Fruit fly (Drosophila melanogaster) whole organism, embryonic: ENCODE measurements around the gene Leash.

Experiments used
- CG10321 ChIP-seq: fragments of 200-800 bp; sonication (Bioruptor generic); IDR thresholded peaks from 2 replicates; pipeline ENCODE4 v1.3.6; 2022; ENCODE audit warnings: missing biosample characterization, missing genetic modification characterization
- CG12155 ChIP-seq: fragments of 200-800 bp; sonication (Bioruptor generic); optimal IDR thresholded peaks from 3 replicates; lab custom pipeline; 2016; ENCODE audit warnings: missing biosample characterization, missing genetic modification characterization
- CG12391 ChIP-seq: fragments of 200-800 bp; sonication (Bioruptor generic); optimal IDR thresholded peaks from 3 replicates; lab custom pipeline; 2018; ENCODE audit warnings: missing biosample characterization, mild to moderate bottlenecking, missing genetic modification characterization, moderate library complexity
- CG13894 ChIP-seq: fragments of 200-800 bp; sonication (Bioruptor generic); optimal IDR thresholded peaks from 3 replicates; lab custom pipeline; 2018; ENCODE audit warnings: missing biosample characterization, mild to moderate bottlenecking, missing genetic modification characterization, moderate library complexity
- CG14667 ChIP-seq: fragments of 200-800 bp; sonication (Bioruptor generic); IDR thresholded peaks from 2 replicates; pipeline ENCODE4 v1.3.6; 2022; ENCODE audit warnings: missing biosample characterization, missing genetic modification characterization
- CG15073 ChIP-seq: fragments of 200-800 bp; sonication (Bioruptor generic); optimal IDR thresholded peaks from 2 replicates; lab custom pipeline; 2016; ENCODE audit warnings: missing biosample characterization, missing genetic modification characterization
- CG1603 ChIP-seq: fragments of 200-800 bp; sonication (Bioruptor generic); optimal IDR thresholded peaks from 2 replicates; lab custom pipeline; 2019; ENCODE audit warnings: missing biosample characterization, mild to moderate bottlenecking, missing genetic modification characterization, moderate library complexity
- CG17359 ChIP-seq: fragments of 200-800 bp; sonication (Bioruptor generic); optimal IDR thresholded peaks from 3 replicates; lab custom pipeline; 2018; ENCODE audit warnings: missing biosample characterization, mild to moderate bottlenecking, missing genetic modification characterization, moderate library complexity
- CG17829 ChIP-seq: fragments of 200-800 bp; optimal IDR thresholded peaks from 2 replicates; lab custom pipeline; 2019; ENCODE audit warnings: missing biosample characterization, mild to moderate bottlenecking, missing genetic modification characterization, moderate library complexity
- CG17912 ChIP-seq: fragments of 200-800 bp; sonication (Bioruptor generic); optimal IDR thresholded peaks from 2 replicates; lab custom pipeline; 2018; ENCODE audit warnings: missing biosample characterization, mild to moderate bottlenecking, missing genetic modification characterization
- CG18476 ChIP-seq: fragments of 200-800 bp; sonication (Bioruptor generic); optimal IDR thresholded peaks from 2 replicates; lab custom pipeline; 2016; ENCODE audit warnings: missing biosample characterization, mild to moderate bottlenecking, missing genetic modification characterization
- CG3065 ChIP-seq: fragments of 200-800 bp; sonication (Bioruptor generic); optimal IDR thresholded peaks from 2 replicates; lab custom pipeline; 2016; ENCODE audit warnings: missing biosample characterization, missing genetic modification characterization
- CG33557 ChIP-seq: fragments of 200-800 bp; sonication (Bioruptor generic); optimal IDR thresholded peaks from 2 replicates; lab custom pipeline; 2019; ENCODE audit warnings: missing biosample characterization, mild to moderate bottlenecking, missing genetic modification characterization, moderate library complexity
- CG4328 ChIP-seq: fragments of 200-800 bp; sonication (Bioruptor generic); optimal IDR thresholded peaks from 3 replicates; lab custom pipeline; 2017; ENCODE audit warnings: missing biosample characterization, missing genetic modification reagents, missing genetic modification characterization
- CG4730 ChIP-seq: fragments of 200-800 bp; sonication (Bioruptor generic); IDR thresholded peaks from 2 replicates; pipeline ENCODE4 v1.3.6; 2022; ENCODE audit warnings: missing biosample characterization, missing genetic modification characterization
- CG4820 ChIP-seq: fragments of 200-800 bp; sonication (Bioruptor generic); optimal IDR thresholded peaks from 3 replicates; lab custom pipeline; 2016; ENCODE audit warnings: missing biosample characterization, missing genetic modification characterization
- CG7271 ChIP-seq: fragments of 200-800 bp; sonication (Bioruptor generic); optimal IDR thresholded peaks from 2 replicates; lab custom pipeline; 2018; ENCODE audit warnings: missing biosample characterization, mild to moderate bottlenecking, missing genetic modification characterization, moderate library complexity
- CG7357 ChIP-seq: fragments of 200-800 bp; sonication (Bioruptor generic); IDR thresholded peaks from 3 replicates; pipeline ENCODE4 v1.3.6; 2022; ENCODE audit warnings: missing biosample characterization, missing genetic modification characterization
- CG8944 ChIP-seq: fragments of 200-800 bp; sonication (Bioruptor generic); optimal IDR thresholded peaks from 3 replicates; lab custom pipeline; 2016; ENCODE audit warnings: missing biosample characterization, missing genetic modification characterization
- CrebB ChIP-seq: fragments of 200-800 bp; sonication (Bioruptor generic); optimal IDR thresholded peaks from 3 replicates; lab custom pipeline; 2018; ENCODE audit warnings: missing biosample characterization, mild to moderate bottlenecking, missing genetic modification characterization
- Dad ChIP-seq: fragments of 200-800 bp; sonication (Bioruptor generic); optimal IDR thresholded peaks from 3 replicates; lab custom pipeline; 2016; ENCODE audit warnings: missing biosample characterization, missing genetic modification characterization
- Deaf1 ChIP-seq: fragments of 200-800 bp; optimal IDR thresholded peaks from 3 replicates; lab custom pipeline; 2019; ENCODE audit warnings: missing biosample characterization, mild to moderate bottlenecking, missing genetic modification characterization, moderate library complexity
- Dfd ChIP-seq, 2 experiments: fragments of >200 bp; optimal IDR thresholded peaks; 2 replicates each; lab custom pipeline; 2017; ENCODE audit warnings: missing biosample characterization in 2 of 2, missing genetic modification characterization in 2 of 2
- Hey ChIP-seq: fragments of 200-800 bp; sonication (Bioruptor generic); optimal IDR thresholded peaks from 3 replicates; lab custom pipeline; 2018; ENCODE audit warnings: missing biosample characterization, mild to moderate bottlenecking, missing genetic modification characterization
- HmgD ChIP-seq: fragments of 200-800 bp; sonication (Bioruptor generic); optimal IDR thresholded peaks from 3 replicates; lab custom pipeline; 2016; ENCODE audit warnings: missing biosample characterization, missing genetic modification characterization
- Lhr ChIP-seq: fragments of 200-800 bp; sonication (Bioruptor generic); optimal IDR thresholded peaks from 3 replicates; lab custom pipeline; 2017; ENCODE audit warnings: mild to moderate bottlenecking, missing biosample characterization, missing genetic modification reagents, missing genetic modification characterization
- Max ChIP-seq: fragments of 200-800 bp; sonication (Bioruptor generic); optimal IDR thresholded peaks from 2 replicates; lab custom pipeline; 2016; ENCODE audit warnings: missing biosample characterization, mild to moderate bottlenecking, missing genetic modification characterization
- Scr ChIP-seq: fragments of 200-800 bp; sonication (Bioruptor generic); IDR thresholded peaks from 2 replicates; pipeline ENCODE4 v1.3.6; 2022; ENCODE audit warnings: missing biosample characterization, missing genetic modification characterization; ENCODE audit not compliant: partially characterized antibody
- Side ChIP-seq: fragments of 200-800 bp; sonication (Bioruptor generic); optimal IDR thresholded peaks from 2 replicates; lab custom pipeline; 2016; ENCODE audit warnings: missing biosample characterization, missing genetic modification characterization
- Spps ChIP-seq: fragments of 200-800 bp; sonication (Bioruptor generic); optimal IDR thresholded peaks from 2 replicates; lab custom pipeline; 2018; ENCODE audit warnings: missing biosample characterization, mild to moderate bottlenecking, missing genetic modification characterization
- Tbp ChIP-seq: fragments of >200 bp; optimal IDR thresholded peaks from 2 replicates; lab custom pipeline; 2018; ENCODE audit warnings: missing biosample characterization, missing genetic modification characterization
- Vsx1 ChIP-seq: fragments of 200-800 bp; sonication (Bioruptor generic); optimal IDR thresholded peaks from 2 replicates; lab custom pipeline; 2017; ENCODE audit warnings: missing biosample characterization, mild to moderate bottlenecking, missing genetic modification characterization, missing genetic modification reagents
- Xbp1 ChIP-seq: fragments of 200-800 bp; sonication (Bioruptor generic); optimal IDR thresholded peaks from 3 replicates; lab custom pipeline; 2016; ENCODE audit warnings: missing biosample characterization, mild to moderate bottlenecking, missing genetic modification characterization
- bbx ChIP-seq: fragments of 200-800 bp; sonication (Bioruptor generic); IDR thresholded peaks from 2 replicates; pipeline ENCODE4 v1.3.6; 2022; ENCODE audit warnings: missing biosample characterization, missing genetic modification characterization; ENCODE audit not compliant: partially characterized antibody
- cato ChIP-seq: fragments of 200-800 bp; sonication (Bioruptor generic); optimal IDR thresholded peaks from 2 replicates; lab custom pipeline; 2016; ENCODE audit warnings: missing biosample characterization, missing genetic modification characterization, borderline replicate concordance
- ems ChIP-seq: fragments of 200-800 bp; sonication (Bioruptor generic); optimal IDR thresholded peaks from 3 replicates; lab custom pipeline; 2016; ENCODE audit warnings: missing biosample characterization, missing genetic modification characterization
- exex ChIP-seq: fragments of 200-800 bp; sonication (Bioruptor generic); optimal IDR thresholded peaks from 4 replicates; lab custom pipeline; 2018; ENCODE audit warnings: missing biosample characterization, mild to moderate bottlenecking, missing genetic modification characterization, moderate library complexity
- fd102C ChIP-seq: fragments of 200-800 bp; sonication (Bioruptor generic); optimal IDR thresholded peaks from 2 replicates; lab custom pipeline; 2018; ENCODE audit warnings: missing biosample characterization, mild to moderate bottlenecking, missing genetic modification characterization, moderate library complexity
- fru ChIP-seq: fragments of >200 bp; optimal IDR thresholded peaks from 2 replicates; lab custom pipeline; 2017
- gt ChIP-seq: fragments of 200-800 bp; sonication (Bioruptor generic); IDR thresholded peaks from 2 replicates; pipeline ENCODE4 v1.3.6; 2022; ENCODE audit warnings: missing biosample characterization, missing genetic modification characterization
- hb ChIP-seq: fragments of 200-800 bp; sonication (Bioruptor generic); IDR thresholded peaks from 3 replicates; pipeline ENCODE4 v1.3.6; 2022; ENCODE audit warnings: missing biosample characterization, missing genetic modification characterization; ENCODE audit not compliant: partially characterized antibody
- hth ChIP-seq: fragments of >200 bp; optimal IDR thresholded peaks from 2 replicates; lab custom pipeline; 2017; ENCODE audit warnings: inconsistent platforms
- mam ChIP-seq: fragments of 200-800 bp; sonication (Bioruptor generic); optimal IDR thresholded peaks from 3 replicates; lab custom pipeline; 2016; ENCODE audit warnings: missing biosample characterization, missing genetic modification characterization
- odd ChIP-seq: fragments of 200-800 bp; sonication (Bioruptor generic); optimal IDR thresholded peaks from 2 replicates; lab custom pipeline; 2017; ENCODE audit warnings: missing biosample characterization, mild to moderate bottlenecking, missing genetic modification characterization
- otp ChIP-seq: fragments of 200-800 bp; sonication (Bioruptor generic); IDR thresholded peaks from 3 replicates; pipeline ENCODE4, ENCODE4 v1.3.6; 2022; ENCODE audit warnings: missing biosample characterization, missing genetic modification characterization
- sd ChIP-seq: fragments of 200-800 bp; sonication (Bioruptor generic); optimal IDR thresholded peaks from 3 replicates; lab custom pipeline; 2018; ENCODE audit warnings: missing biosample characterization, mild to moderate bottlenecking, missing genetic modification characterization, moderate library complexity
- sqz ChIP-seq: fragments of 200-800 bp; sonication (Bioruptor generic); optimal IDR thresholded peaks from 3 replicates; lab custom pipeline; 2018; ENCODE audit warnings: missing biosample characterization, mild to moderate bottlenecking, missing genetic modification characterization
- tio ChIP-seq: fragments of 200-800 bp; sonication (Bioruptor generic); optimal IDR thresholded peaks from 2 replicates; lab custom pipeline; 2017; ENCODE audit warnings: missing biosample characterization, missing genetic modification characterization, inconsistent platforms
- tna ChIP-seq: fragments of 200-800 bp; sonication (Bioruptor generic); IDR thresholded peaks from 2 replicates; pipeline ENCODE4 v1.3.6; 2022; ENCODE audit warnings: missing biosample characterization, missing genetic modification characterization; ENCODE audit not compliant: partially characterized antibody
- toy ChIP-seq: fragments of 200-800 bp; sonication (Bioruptor generic); IDR thresholded peaks from 2 replicates; pipeline ENCODE4 v1.3.6; 2022; ENCODE audit warnings: missing biosample characterization, missing genetic modification characterization
- trh ChIP-seq: fragments of 200-800 bp; sonication (Bioruptor generic); optimal IDR thresholded peaks from 2 replicates; lab custom pipeline; 2016; ENCODE audit warnings: missing biosample characterization, missing genetic modification characterization

Leash gene

DNA sequence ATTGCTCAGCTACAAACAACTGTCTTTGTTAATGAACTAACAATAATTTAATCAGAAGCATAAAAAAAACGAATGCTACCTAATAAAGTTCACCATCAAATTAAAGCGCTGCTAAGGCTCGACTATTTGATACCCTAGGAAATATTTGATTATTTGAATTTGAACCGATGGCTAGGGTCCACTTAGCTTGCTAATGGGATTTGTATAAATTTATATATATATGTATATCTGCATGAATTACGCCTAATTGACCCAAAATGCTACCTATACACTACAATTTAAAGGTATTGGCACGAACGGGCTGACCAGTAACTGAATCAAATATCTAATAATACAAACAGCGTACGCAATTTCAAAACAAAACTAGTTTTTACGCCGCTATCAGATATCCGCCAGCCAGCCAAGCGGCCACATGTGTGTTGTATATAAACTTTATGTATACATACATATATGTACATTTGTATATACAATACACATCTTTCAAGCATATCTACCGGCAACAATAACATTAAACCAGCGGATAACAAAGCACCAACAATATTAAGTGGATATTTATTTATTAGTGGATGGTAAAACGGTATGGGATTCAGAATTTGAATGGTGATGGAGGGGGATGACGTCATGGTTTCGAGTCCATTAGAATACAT lies 1.2 kb upstream of the Leash start (continued):
- TF ChIP-seq CG15073 (GFP tag; lab: Kevin White, UChicago) (no peak), Dad (GFP tag; lab: Kevin White, UChicago) (no peak), CG18476 (GFP tag; lab: Kevin White, UChicago) (peak; percentile 16), Hey (no peak), Vsx1 (GFP tag; lab: Kevin White, UChicago) (peak; percentile 71), ems (GFP tag; lab: Kevin White, UChicago) (peak; percentile 40), CG1603 (peak; percentile 58), Max (GFP tag; lab: Kevin White, UChicago) (peak; percentile 22), sd (tag; lab: Kevin White, UChicago) (peak; percentile 51), CG17912 (GFP tag; lab: Kevin White, UChicago) (no peak), hb (no peak), CG4820 (GFP tag; lab: Kevin White, UChicago) (peak; percentile 60), Tbp (GFP tag; lab: Kevin White, UChicago) (no peak), otp (GFP tag; lab: Robert Waterston, UW) (peak; percentile 52; the same call in 1 of the 3 replicates), exex (tag; lab: Kevin White, UChicago) (peak; percentile 67), CG33557 (GFP tag; lab: Kevin White, UChicago) (no peak), tna (GFP tag; lab: Robert Waterston, UW) (no peak), HmgD (no peak), CG7357 (GFP tag; lab: Robert Waterston, UW) (peak; percentile 61), CG10321 (GFP tag; lab: Robert Waterston, UW) (no peak), tio (GFP tag; lab: Kevin White, UChicago) (no peak), CG12391 (tag; lab: Kevin White, UChicago) (peak; percentile 60), CG12155 (GFP tag; lab: Kevin White, UChicago) (peak; percentile 21), Dfd (GFP tag; optimal IDR thresholded peaks at IDR 0.05; lab: Kevin White, UChicago) (no peak), CrebB (tag; lab: Kevin White, UChicago) (peak; percentile 52), Deaf1 (tag; lab: Kevin White, UChicago) (peak; percentile 46), CG14667 (peak; percentile 65), CG8944 (GFP tag; lab: Kevin White, UChicago) (no peak), gt (no peak), CG17829 (tag; lab: Kevin White, UChicago) (peak; percentile 66), cato (GFP tag; lab: Kevin White, UChicago) (no peak), Lhr (GFP tag; lab: Kevin White, UChicago) (no peak), Side (GFP tag; lab: Kevin White, UChicago) (no peak), Spps (tag; lab: Kevin White, UChicago) (no peak), mam (GFP tag; lab: Kevin White, UChicago) (peak; percentile 48), CG4730 (GFP tag; lab: Robert Waterston, UW) (peak; percentile 72), trh (no peak), sqz (GFP tag; lab: Kevin White, UChicago) (peak; percentile 22), CG4328 (no peak), Scr (GFP tag; lab: Robert Waterston, UW) (no peak), hth (lab: Kevin White, UChicago) (no peak), CG17359 (peak; percentile 88), fru (lab: Kevin White, UChicago) (no peak), toy (GFP tag; lab: Robert Waterston, UW) (peak; percentile 71; the same call in 1 of the 2 replicates), Xbp1 (GFP tag; lab: Kevin White, UChicago) (peak; percentile 50), CG13894 (tag; lab: Kevin White, UChicago) (peak; percentile 74), fd102C (GFP tag; lab: Kevin White, UChicago) (no peak), CG3065 (GFP tag; lab: Kevin White, UChicago) (no peak), bbx (GFP tag; lab: Robert Waterston, UW) (no peak), CG7271 (tag; lab: Kevin White, UChicago) (no peak), odd (GFP tag; lab: Kevin White, UChicago) (peak; percentile 45)
